Worm (Caenorhabditis elegans) whole organism, young adult: ENCODE measurements around the gene gpa-9.

Source experiments
- B0336.3 ChIP-seq: fragments of 200-800 bp; sonication (Bioruptor generic); IDR thresholded peaks from 2 replicates; pipeline ENCODE4 v1.3.6; 2022; ENCODE audit warnings: missing genetic modification characterization, missing compliant biosample characterization
- F37B4.10 ChIP-seq: fragments of 200-800 bp; sonication (Bioruptor generic); IDR thresholded peaks from 2 replicates; pipeline ENCODE4 v1.3.6; 2022; ENCODE audit warnings: missing genetic modification characterization, missing compliant biosample characterization
- F49E8.2 ChIP-seq: sonication (generic microtip); optimal IDR thresholded peaks from 3 replicates; lab custom pipeline; 2017; ENCODE audit warnings: missing genetic modification characterization, mild to moderate bottlenecking, missing compliant biosample characterization, antibody characterized with exemption, moderate library complexity; ENCODE audit not compliant: insufficient read depth
- F52B5.7 ChIP-seq: sonication (generic microtip); optimal IDR thresholded peaks from 2 replicates; lab custom pipeline; 2016; ENCODE audit warnings: mild to moderate bottlenecking, missing genetic modification characterization, missing compliant biosample characterization
- F55B11.4 ChIP-seq: sonication (generic microtip); optimal IDR thresholded peaks from 2 replicates; lab custom pipeline; 2016; ENCODE audit warnings: missing compliant biosample characterization, missing genetic modification characterization, borderline replicate concordance; ENCODE audit not compliant: insufficient read depth
- K11D2.4 ChIP-seq: fragments of 200-800 bp; sonication (Bioruptor generic); IDR thresholded peaks from 2 replicates; pipeline ENCODE4 v1.3.6; 2022; ENCODE audit warnings: missing genetic modification reagents, missing genetic modification characterization, missing compliant biosample characterization
- K12H6.12 ChIP-seq: fragments of 200-800 bp; sonication (Bioruptor generic); optimal IDR thresholded peaks from 2 replicates; lab custom pipeline; 2018; ENCODE audit warnings: mild to moderate bottlenecking, missing genetic modification characterization, missing compliant biosample characterization
- T26A5.8 ChIP-seq: sonication (generic microtip); optimal IDR thresholded peaks from 2 replicates; lab custom pipeline; 2016; ENCODE audit warnings: missing genetic modification characterization, missing compliant biosample characterization
- Y67H2A.10 ChIP-seq: fragments of 200-800 bp; sonication (Bioruptor generic); conservative IDR thresholded peaks from 2 replicates; pipeline ENCODE4 v1.3.6; 2022; ENCODE audit warnings: missing genetic modification reagents, missing genetic modification characterization, missing compliant biosample characterization
- Y79H2A.3 ChIP-seq: fragments of 200-800 bp; sonication (Bioruptor generic); conservative IDR thresholded peaks from 2 replicates; pipeline ENCODE4 v1.3.6; 2022; ENCODE audit warnings: missing genetic modification reagents, missing genetic modification characterization, missing compliant biosample characterization
- ama-1 ChIP-seq, 3 experiments: fragments of 150-350 bp in 1 of 3; sonication (generic microtip) in 2 of 3; optimal IDR thresholded peaks; 2 replicates each; lab custom pipeline; 2014 to 2018; ENCODE audit warnings: missing biosample characterization in 2 of 3, missing genetic modification characterization in 2 of 3, missing genetic modification reagents in 2 of 3
- aptf-2 ChIP-seq: fragments of 200-800 bp; sonication (Bioruptor generic); conservative IDR thresholded peaks from 2 replicates; pipeline ENCODE4 v1.3.6; 2022; ENCODE audit warnings: missing genetic modification reagents, missing genetic modification characterization, missing compliant biosample characterization
- atf-7 ChIP-seq: sonication (generic microtip); optimal IDR thresholded peaks from 2 replicates; lab custom pipeline; 2017; ENCODE audit warnings: mild to moderate bottlenecking, missing genetic modification characterization, missing compliant biosample characterization
- attf-5 ChIP-seq: fragments of 200-800 bp; sonication (Bioruptor generic); optimal IDR thresholded peaks from 2 replicates; lab custom pipeline; 2018; ENCODE audit warnings: mild to moderate bottlenecking, missing genetic modification characterization, missing compliant biosample characterization
- attf-6 ChIP-seq: fragments of 200-800 bp; sonication (Bioruptor generic); IDR thresholded peaks from 2 replicates; pipeline ENCODE4 v1.3.6; 2022; ENCODE audit warnings: missing genetic modification reagents, missing genetic modification characterization, missing compliant biosample characterization
- bed-1 ChIP-seq: fragments of 200-800 bp; sonication (Bioruptor generic); IDR thresholded peaks from 2 replicates; pipeline ENCODE4 v1.3.6; 2022; ENCODE audit warnings: missing genetic modification reagents, missing genetic modification characterization, missing compliant biosample characterization
- ceh-100 ChIP-seq: fragments of 200-800 bp; sonication (Bioruptor generic); IDR thresholded peaks from 2 replicates; pipeline ENCODE4 v1.3.6; 2022; ENCODE audit warnings: missing genetic modification reagents, missing genetic modification characterization, missing compliant biosample characterization
- ceh-40 ChIP-seq: fragments of 200-800 bp; sonication (Bioruptor generic); IDR thresholded peaks from 2 replicates; pipeline ENCODE4 v1.3.6; 2022; ENCODE audit warnings: missing genetic modification characterization, missing compliant biosample characterization
- die-1 ChIP-seq: sonication (generic microtip); optimal IDR thresholded peaks from 2 replicates; lab custom pipeline; 2016; ENCODE audit warnings: missing genotype, mild to moderate bottlenecking, missing genetic modification characterization, missing compliant biosample characterization
- dpl-1 ChIP-seq: fragments of 150-350 bp; optimal IDR thresholded peaks from 2 replicates; lab custom pipeline; 2014; ENCODE audit warnings: missing biosample characterization, missing genetic modification reagents, missing genetic modification characterization
- efl-1 ChIP-seq: fragments of 150-350 bp; optimal IDR thresholded peaks from 2 replicates; lab custom pipeline; 2014; ENCODE audit warnings: missing biosample characterization, missing genetic modification reagents, missing genetic modification characterization
- egl-18 ChIP-seq: fragments of 200-800 bp; sonication (Bioruptor generic); IDR thresholded peaks from 2 replicates; pipeline ENCODE4 v1.3.6; 2022; ENCODE audit warnings: missing genetic modification reagents, missing genetic modification characterization, missing compliant biosample characterization
- egl-44 ChIP-seq: fragments of 200-800 bp; sonication (Bioruptor generic); IDR thresholded peaks from 2 replicates; pipeline ENCODE4 v1.3.6; 2022; ENCODE audit warnings: missing genetic modification reagents, missing genetic modification characterization, missing compliant biosample characterization
- egrh-3 ChIP-seq: fragments of 200-800 bp; sonication (Bioruptor generic); IDR thresholded peaks from 2 replicates; pipeline ENCODE4 v1.3.6; 2022; ENCODE audit warnings: missing genetic modification reagents, missing genetic modification characterization, missing compliant biosample characterization
- fkh-3 ChIP-seq: sonication (generic microtip); optimal IDR thresholded peaks from 2 replicates; lab custom pipeline; 2016; ENCODE audit warnings: mild to moderate bottlenecking, missing genetic modification characterization, missing compliant biosample characterization
- gei-17 ChIP-seq: fragments of 200-800 bp; sonication (Bioruptor generic); optimal IDR thresholded peaks from 2 replicates; lab custom pipeline; 2018; ENCODE audit warnings: mild to moderate bottlenecking, missing genetic modification characterization, missing compliant biosample characterization
- him-1 ChIP-seq: sonication (generic microtip); optimal IDR thresholded peaks from 2 replicates; lab custom pipeline; 2016; ENCODE audit warnings: missing genotype, missing genetic modification reagents, missing genetic modification characterization, missing compliant biosample characterization
- lin-35 ChIP-seq, 3 experiments: fragments of 150-350 bp in 2 of 3; sonication (generic microtip) in 1 of 3; optimal IDR thresholded peaks; 2 replicates each; lab custom pipeline; 2014 to 2018; ENCODE audit warnings: missing biosample characterization in 3 of 3, missing genetic modification characterization in 3 of 3, missing genetic modification reagents in 3 of 3
- lin-40 ChIP-seq: sonication (generic microtip); optimal IDR thresholded peaks from 2 replicates; lab custom pipeline; 2016; ENCODE audit warnings: missing genetic modification characterization, mild to moderate bottlenecking, missing compliant biosample characterization, missing genotype, missing genetic modification reagents
- lin-54 ChIP-seq: fragments of 200-800 bp; sonication (Bioruptor generic); optimal IDR thresholded peaks from 2 replicates; lab custom pipeline; 2018; ENCODE audit warnings: mild to moderate bottlenecking, missing genetic modification characterization, missing compliant biosample characterization
- lsy-27 ChIP-seq: sonication (generic microtip); optimal IDR thresholded peaks from 2 replicates; lab custom pipeline; 2017; ENCODE audit warnings: missing genetic modification characterization, mild to moderate bottlenecking, missing compliant biosample characterization, antibody characterized with exemption, missing genotype, borderline replicate concordance; ENCODE audit not compliant: insufficient read depth
- madf-6 ChIP-seq: fragments of 200-800 bp; sonication (Bioruptor generic); IDR thresholded peaks from 2 replicates; pipeline ENCODE4 v1.3.6; 2022; ENCODE audit warnings: missing genetic modification reagents, missing genetic modification characterization, missing compliant biosample characterization
- mes-4 ChIP-seq: sonication (generic microtip); optimal IDR thresholded peaks from 2 replicates; lab custom pipeline; 2016; ENCODE audit warnings: missing genotype, missing genetic modification characterization, missing compliant biosample characterization
- mxl-1 ChIP-seq: sonication (generic microtip); optimal IDR thresholded peaks from 2 replicates; lab custom pipeline; 2016; ENCODE audit warnings: missing genetic modification characterization, missing compliant biosample characterization
- nfya-1 ChIP-seq: sonication (generic microtip); optimal IDR thresholded peaks from 2 replicates; lab custom pipeline; 2017; ENCODE audit warnings: antibody characterized with exemption, missing compliant biosample characterization, missing genetic modification characterization, borderline replicate concordance; ENCODE audit not compliant: insufficient read depth
- nhr-27 ChIP-seq: fragments of 200-800 bp; sonication (Bioruptor generic); optimal IDR thresholded peaks from 2 replicates; lab custom pipeline; 2018; ENCODE audit warnings: mild to moderate bottlenecking, missing genetic modification characterization, moderate library complexity, missing compliant biosample characterization
- nhr-80 ChIP-seq: sonication (generic microtip); optimal IDR thresholded peaks from 2 replicates; lab custom pipeline; 2016; ENCODE audit warnings: missing genetic modification characterization, missing compliant biosample characterization
- nhr-90 ChIP-seq: sonication (generic microtip); optimal IDR thresholded peaks from 2 replicates; lab custom pipeline; 2016; ENCODE audit warnings: missing genotype, mild to moderate bottlenecking, missing genetic modification characterization, missing compliant biosample characterization
- pha-4 ChIP-seq: fragments of 150-350 bp; sonication (generic microtip); optimal IDR thresholded peaks from 2 replicates; lab custom pipeline; 2014; ENCODE audit warnings: missing biosample characterization, missing genetic modification reagents, missing genetic modification characterization
- rcor-1 ChIP-seq: fragments of 200-800 bp; sonication (Bioruptor generic); IDR thresholded peaks from 2 replicates; pipeline ENCODE4 v1.3.6; 2022; ENCODE audit warnings: missing genetic modification reagents, missing genetic modification characterization, missing compliant biosample characterization
- rpc-1 ChIP-seq, 2 experiments: fragments of 150-350 bp in 1 of 2; sonication (generic microtip) in 1 of 2; optimal IDR thresholded peaks; 2 replicates each; lab custom pipeline; 2014 to 2018; ENCODE audit warnings: missing biosample characterization in 1 of 2, missing genetic modification characterization in 1 of 2, missing genetic modification reagents in 1 of 2, missing genotype in 1 of 2
- snpc-1.3 ChIP-seq: sonication (generic microtip); optimal IDR thresholded peaks from 2 replicates; lab custom pipeline; 2017; ENCODE audit warnings: missing genetic modification characterization, mild to moderate bottlenecking, missing compliant biosample characterization, antibody characterized with exemption, moderate library complexity, missing genotype, missing genetic modification reagents; ENCODE audit not compliant: insufficient read depth
- sptf-2 ChIP-seq: fragments of 200-800 bp; sonication (Bioruptor generic); optimal IDR thresholded peaks from 2 replicates; lab custom pipeline; 2018; ENCODE audit warnings: mild to moderate bottlenecking, missing genetic modification characterization, missing compliant biosample characterization
- tbp1 ChIP-seq: fragments of 200-800 bp; sonication (Bioruptor generic); optimal IDR thresholded peaks from 2 replicates; lab custom pipeline; 2018; ENCODE audit warnings: mild to moderate bottlenecking, missing genetic modification characterization, missing compliant biosample characterization
- tbx-9 ChIP-seq: sonication (generic microtip); optimal IDR thresholded peaks from 2 replicates; lab custom pipeline; 2016; ENCODE audit warnings: borderline replicate concordance, missing genetic modification characterization, inconsistent platforms, missing compliant biosample characterization
- tlf-1 ChIP-seq: fragments of 200-800 bp; sonication (Bioruptor generic); optimal IDR thresholded peaks from 2 replicates; lab custom pipeline; 2018; ENCODE audit warnings: mild to moderate bottlenecking, missing genetic modification characterization, missing compliant biosample characterization
- xnd-1 ChIP-seq: sonication (generic microtip); optimal IDR thresholded peaks from 2 replicates; lab custom pipeline; 2016; ENCODE audit warnings: missing genotype, missing genetic modification reagents, missing genetic modification characterization, missing compliant biosample characterization
- ztf-25 ChIP-seq: fragments of 200-800 bp; sonication (Bioruptor generic); IDR thresholded peaks from 2 replicates; pipeline ENCODE4 v1.3.6; 2022; ENCODE audit warnings: missing genetic modification reagents, missing genetic modification characterization, missing compliant biosample characterization

The gpa-9 gene

ce11 chrV:12659426-12659825 lies 10.3 kb upstream of the gpa-9 start, which contains the start of gene ccch-3 (continued):
- peak; percentile 39 for TF ChIP-seq nhr-90
- no peak for TF ChIP-seq bed-1 (GFP tag; lab: Robert Waterston, UW)
- TF ChIP-seq xnd-1 (tag; lab: Kevin White, UChicago) = no peak
- TF ChIP-seq rcor-1 (GFP tag; lab: Robert Waterston, UW) = peak; percentile 71
- peak; percentile 65 for TF ChIP-seq tbp1 (GFP tag; lab: Kevin White, UChicago)
- no peak for TF ChIP-seq gei-17
- TF ChIP-seq B0336.3 = peak; percentile 90
- TF ChIP-seq nhr-80 (tag; lab: Kevin White, UChicago) = peak; percentile 53
- no peak for TF ChIP-seq dpl-1
- TF ChIP-seq ceh-100 (GFP tag; lab: Robert Waterston, UW) = 0 out of 2 replicates have a peak, but pooled peaks have one; percentile 9
- TF ChIP-seq ceh-40 (GFP tag; lab: Robert Waterston, UW) = no peak
- TF ChIP-seq madf-6 = peak; percentile 73
- no peak for TF ChIP-seq tbx-9
- TF ChIP-seq die-1 (tag; lab: Kevin White, UChicago) = no peak
- TF ChIP-seq attf-5 (GFP tag; lab: Kevin White, UChicago) = peak; percentile 80
- no peak for TF ChIP-seq F55B11.4
- TF ChIP-seq F37B4.10 = no peak
- TF ChIP-seq Y79H2A.3 (GFP tag; lab: Robert Waterston, UW) = no peak
- TF ChIP-seq snpc-1.3 = peak; percentile 36
- TF ChIP-seq ama-1 (optimal IDR thresholded peaks at IDR 0.05; lab: Kevin White, UChicago) = no peak
- TF ChIP-seq ama-1 (GFP tag; optimal IDR thresholded peaks at IDR 0.05; lab: Kevin White, UChicago) = no peak
- peak; percentile 5 for TF ChIP-seq K12H6.12 (tag; lab: Kevin White, UChicago)
- TF ChIP-seq nhr-27 (tag; lab: Kevin White, UChicago) = no peak
- TF ChIP-seq lin-35 (GFP tag; optimal IDR thresholded peaks at IDR 0.05; lab: Kevin White, UChicago) = peak in 1 of 3 experiments; percentile 19
- no peak for TF ChIP-seq lsy-27 (tag; lab: Kevin White, UChicago)
- TF ChIP-seq lin-54 = peak; percentile 83
- TF ChIP-seq mes-4 = no peak
- TF ChIP-seq nfya-1 (tag; lab: Kevin White, UChicago) = no peak
- TF ChIP-seq tlf-1 (GFP tag; lab: Kevin White, UChicago) = peak; percentile 59
- TF ChIP-seq egrh-3 (GFP tag; lab: Robert Waterston, UW) = no peak
- no peak for TF ChIP-seq T26A5.8 (tag; lab: Kevin White, UChicago)
- no peak for TF ChIP-seq egl-18 (GFP tag; lab: Robert Waterston, UW)
- TF ChIP-seq K11D2.4 (GFP tag; lab: Robert Waterston, UW) = 0 out of 2 replicates have a peak, but pooled peaks have one; percentile 27
- TF ChIP-seq sptf-2 (GFP tag; lab: Kevin White, UChicago) = peak; percentile 26
- TF ChIP-seq him-1 (tag; lab: Kevin White, UChicago) = peak; percentile 31
- TF ChIP-seq efl-1 (GFP tag; lab: Kevin White, UChicago) = no peak
- TF ChIP-seq egl-44 = peak; percentile 47; the same call in 1 of the 2 replicates
- no peak for TF ChIP-seq aptf-2 (GFP tag; lab: Robert Waterston, UW)
- no peak for TF ChIP-seq pha-4 (tag; lab: Kevin White, UChicago)
- no peak for TF ChIP-seq rpc-1 (optimal IDR thresholded peaks at IDR 0.05; lab: Kevin White, UChicago)
- TF ChIP-seq rpc-1 (tag; optimal IDR thresholded peaks at IDR 0.05; lab: Kevin White, UChicago) = no peak
- no peak for TF ChIP-seq mxl-1 (tag; lab: Kevin White, UChicago)
- no peak for TF ChIP-seq fkh-3
- peak; percentile 65 for TF ChIP-seq atf-7 (tag; lab: Kevin White, UChicago)
- TF ChIP-seq Y67H2A.10 (GFP tag; lab: Robert Waterston, UW) = no peak
- TF ChIP-seq ztf-25 (GFP tag; lab: Robert Waterston, UW) = no peak
- TF ChIP-seq F52B5.7 = no peak
- peak; percentile 70 for TF ChIP-seq lin-40 (tag; lab: Kevin White, UChicago)
- TF ChIP-seq F49E8.2 (tag; lab: Kevin White, UChicago) = peak; percentile 20
- TF ChIP-seq attf-6 (GFP tag; lab: Robert Waterston, UW) = no peak
